Worm (Caenorhabditis elegans): ENCODE results near the gene C14A6.6.
"Not testable (repeated sequence)": the region's sequence is repeated elsewhere in the genome, so short reads cannot be mapped to it uniquely, and the experiment has no call there.

DNA sequence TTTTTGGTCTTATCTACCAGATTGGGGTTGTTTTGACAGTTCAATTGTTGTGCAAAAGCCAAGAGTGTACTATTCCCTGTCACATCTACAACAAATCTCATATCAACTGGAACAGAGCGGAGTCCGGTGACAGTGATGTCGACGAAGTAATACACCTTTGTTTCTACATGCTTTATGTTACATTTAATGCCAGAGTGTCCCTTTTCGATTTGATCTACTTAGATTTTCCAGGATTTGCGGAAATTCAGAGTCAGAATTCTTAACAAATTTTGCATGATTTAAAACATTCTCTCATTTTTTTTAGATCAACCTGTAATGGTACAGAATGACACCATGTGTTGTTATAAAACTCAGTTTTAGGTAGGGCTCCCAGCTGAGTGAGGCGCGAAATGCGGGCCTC is 49.1 kb upstream of the C14A6.6 start, which contains the start of gene F16H6.8:
- not testable (repeated sequence) for TF ChIP-seq W03F9.2, him-1 (tag; optimal IDR thresholded peaks at IDR 0.05)

All from whole organism, L4/young adult.